Worm (Caenorhabditis elegans) whole organism, L4/young adult: ENCODE results near the gene C14B1.12.

Experiments
- W03F9.2 ChIP-seq: fragments of 150-350 bp; optimal IDR thresholded peaks from 2 replicates; lab custom pipeline; 2014; ENCODE audit warnings: missing biosample characterization, missing genetic modification characterization
- dao-5 ChIP-seq: sonication (generic microtip); optimal IDR thresholded peaks from 2 replicates; lab custom pipeline; 2016; ENCODE audit warnings: missing genotype, missing genetic modification characterization, moderate library complexity, missing compliant biosample characterization

DNA sequence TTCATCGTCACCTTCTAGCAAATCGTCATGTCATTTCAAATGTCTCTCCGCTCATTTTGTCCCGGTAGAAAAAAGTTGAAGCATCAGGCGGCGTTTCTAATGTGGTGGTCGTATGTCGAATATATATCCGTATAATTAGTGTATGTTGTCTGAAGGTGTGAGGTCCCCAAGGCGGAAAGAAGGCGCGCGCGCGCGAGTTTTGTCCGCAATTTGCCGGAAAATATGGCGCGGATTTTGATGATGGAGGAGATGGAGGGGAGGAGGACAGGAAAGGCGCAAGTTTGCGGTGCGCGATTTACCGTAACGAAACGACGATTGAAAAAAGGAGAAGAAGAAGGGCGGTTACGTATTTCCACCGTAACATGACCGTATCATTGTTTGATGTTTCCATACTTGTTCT lies 17.3 kb upstream of the C14B1.12 start:
- TF ChIP-seq W03F9.2 (tag; lab: Kevin White, UChicago) (no peak), dao-5 (no peak)
